Worm (Caenorhabditis elegans): ENCODE results near the gene ttr-2.

DNA sequence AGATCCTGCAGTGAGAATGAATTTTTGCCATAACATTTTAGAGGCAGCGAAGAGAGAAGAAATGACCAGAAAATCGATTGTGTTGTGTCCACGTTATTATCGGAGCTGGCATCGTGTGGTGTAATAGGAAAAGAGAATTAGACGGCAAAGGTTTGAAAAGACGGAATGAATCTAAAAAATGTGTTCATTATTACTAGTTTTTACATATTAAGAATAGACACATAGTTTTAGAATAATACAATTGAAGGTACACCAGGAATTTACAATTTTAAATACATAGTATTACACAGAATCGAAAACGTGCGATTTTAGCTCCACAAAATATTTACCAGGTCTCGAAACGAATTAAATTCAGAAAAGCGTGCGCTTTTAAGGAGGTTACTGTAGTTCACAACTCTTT is 22.7 kb downstream of the ttr-2 start, which contains the start of gene K03H1.13:
- TF ChIP-seq hmg-1.2 (GFP tag; IDR thresholded peaks at IDR 0.05) (peak; percentile 24; the same call in 1 of the 2 replicates), lsl-1 (GFP tag; optimal IDR thresholded peaks at IDR 0.05) (no peak), snpc-4 (GFP tag; optimal IDR thresholded peaks at IDR 0.05) (no peak), snpc-4 (tag; optimal IDR thresholded peaks at IDR 0.05) (no peak), rcor-1 (GFP tag; IDR thresholded peaks at IDR 0.05) (no peak), pbrm-1 (GFP tag; IDR thresholded peaks at IDR 0.05) (no peak), ama-1 (optimal IDR thresholded peaks at IDR 0.05) (no peak), ama-1 (GFP tag; optimal IDR thresholded peaks at IDR 0.05) (no peak), ceh-58 (GFP tag; IDR thresholded peaks at IDR 0.05) (no peak), F49E8.2 (tag; optimal IDR thresholded peaks at IDR 0.05; ENCODE audit: insufficient read depth) (no peak), ztf-25 (GFP tag; IDR thresholded peaks at IDR 0.05) (no peak), B0035.1 (tag; optimal IDR thresholded peaks at IDR 0.05) (no peak), lir-1 (GFP tag; conservative IDR thresholded peaks at IDR 0.05) (no peak), F57C9.4 (tag; optimal IDR thresholded peaks at IDR 0.05) (no peak), ceh-40 (GFP tag; IDR thresholded peaks at IDR 0.05) (no peak), F10E7.11 (tag; optimal IDR thresholded peaks at IDR 0.05) (no peak)
